ENCODE assay signal across 4 fruit fly cellular contexts in the genomic region with DNA sequence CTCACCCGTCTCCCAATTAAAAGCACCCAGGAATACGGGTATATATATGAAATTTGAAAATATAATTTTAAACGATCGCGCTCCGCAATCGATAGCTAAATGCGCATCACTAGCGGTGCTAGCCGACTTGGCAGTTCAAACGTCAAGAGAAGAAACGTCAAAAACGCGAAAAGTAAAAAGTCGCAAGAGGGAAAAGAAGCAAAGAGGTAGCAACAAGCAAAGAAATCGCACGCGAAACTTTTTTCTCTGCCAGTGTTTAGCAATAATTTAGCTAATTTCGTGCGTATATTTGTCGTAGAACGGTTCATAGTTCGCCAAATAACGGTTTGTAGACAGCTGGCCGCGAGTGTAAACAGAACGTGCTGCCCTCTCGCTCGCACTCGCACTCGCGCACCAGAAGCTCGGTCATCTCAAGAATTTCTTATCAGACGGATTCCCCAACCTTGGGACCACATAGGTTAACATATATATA.
TF ChIP-seq lines count a peak whose summit lies in the region.

TSS of gene CG1812 (plus strand) at position 163 of the 472 bp plus-strand sequence.

TF ChIP-seq in whole organism, embryonic, 481 proteins besides CTCF, POLR2A, EP300 and RAD21 (continued from another document and continues in another):
- TF ChIP-seq dpn (GFP tag; optimal IDR thresholded peaks at IDR 0.05; lab: Kevin White, UChicago) = peak; percentile 26 to 47
- peak; percentile 38; the same call in 1 of the 4 replicates for TF ChIP-seq Gug (GFP tag; IDR thresholded peaks at IDR 0.05; lab: Robert Waterston, UW)
- TF ChIP-seq ssp (GFP tag; IDR thresholded peaks at IDR 0.05; lab: Robert Waterston, UW) = 0 out of 2 replicates have a peak, but pooled peaks have one; percentile 16
- TF ChIP-seq dysf (GFP tag; IDR thresholded peaks at IDR 0.05; lab: Robert Waterston, UW) = peak; percentile 61; the same call in 2 of the 3 replicates
- TF ChIP-seq CG12219 (GFP tag; optimal IDR thresholded peaks at IDR 0.05; lab: Kevin White, UChicago) = peak; percentile 32
- TF ChIP-seq Fer2 (tag; optimal IDR thresholded peaks at IDR 0.05; lab: Kevin White, UChicago) = no peak
- peak; percentile 48; the same call in 1 of the 3 replicates for TF ChIP-seq CG11456 (GFP tag; IDR thresholded peaks at IDR 0.05; lab: Robert Waterston, UW)
- TF ChIP-seq CG4424 (GFP tag; optimal IDR thresholded peaks at IDR 0.05; lab: Kevin White, UChicago) = no peak
- TF ChIP-seq CG9797 (GFP tag; optimal IDR thresholded peaks at IDR 0.05; lab: Kevin White, UChicago) = no peak
- peak; percentile 40 for TF ChIP-seq nom (GFP tag; optimal IDR thresholded peaks at IDR 0.05; lab: Kevin White, UChicago)
- peak; percentile 28 for TF ChIP-seq HHEX (GFP tag; optimal IDR thresholded peaks at IDR 0.05; lab: Kevin White, UChicago)
- peak; percentile 60 for TF ChIP-seq CG18599 (GFP tag; optimal IDR thresholded peaks at IDR 0.05; lab: Kevin White, UChicago)
- peak; percentile 65 for TF ChIP-seq CG32532 (GFP tag; IDR thresholded peaks at IDR 0.05; lab: Robert Waterston, UW)
- no peak for TF ChIP-seq run (tag; optimal IDR thresholded peaks at IDR 0.05; lab: Kevin White, UChicago)
- peak in 1 of 2 experiments; percentile 6 for TF ChIP-seq chif (GFP tag; optimal IDR thresholded peaks at IDR 0.05; lab: Kevin White, UChicago)
- TF ChIP-seq Ets97D (GFP tag; optimal IDR thresholded peaks at IDR 0.05; lab: Kevin White, UChicago) = peak; percentile 43
- peak; percentile 27 for TF ChIP-seq NfI (GFP tag; optimal IDR thresholded peaks at IDR 0.05; lab: Kevin White, UChicago)
- peak; percentile 8 for TF ChIP-seq nerfin-1 (tag; optimal IDR thresholded peaks at IDR 0.05; lab: Kevin White, UChicago)
- peak; percentile 44 for TF ChIP-seq CG2678 (tag; optimal IDR thresholded peaks at IDR 0.05; lab: Kevin White, UChicago)
- TF ChIP-seq sens (GFP tag; lab: Kevin White, UChicago) = peak; percentile 90
- peak in 1 of 3 experiments; percentile 22 for TF ChIP-seq lola (GFP tag; optimal IDR thresholded peaks at IDR 0.05; lab: Kevin White, UChicago)
- TF ChIP-seq Mad (GFP tag; optimal IDR thresholded peaks at IDR 0.05; lab: Kevin White, UChicago) = peak; percentile 41
- TF ChIP-seq Hmr (GFP tag; optimal IDR thresholded peaks at IDR 0.05; lab: Kevin White, UChicago) = peak; percentile 49
- TF ChIP-seq unpg (GFP tag; optimal IDR thresholded peaks at IDR 0.05; lab: Kevin White, UChicago) = peak; percentile 53
- peak in 1 of 2 experiments; percentile 61 for TF ChIP-seq tll (GFP tag; optimal IDR thresholded peaks at IDR 0.05; lab: Kevin White, UChicago)
- peak; percentile 23 for TF ChIP-seq Xbp1 (GFP tag; optimal IDR thresholded peaks at IDR 0.05; lab: Kevin White, UChicago)
- peak; percentile 56 for TF ChIP-seq sug (tag; optimal IDR thresholded peaks at IDR 0.05; lab: Kevin White, UChicago)
- TF ChIP-seq slp2 (GFP tag; optimal IDR thresholded peaks at IDR 0.05; lab: Kevin White, UChicago) = peak; percentile 3
- TF ChIP-seq lov (optimal IDR thresholded peaks at IDR 0.05; lab: Kevin White, UChicago) = no peak
- no peak for TF ChIP-seq lov (GFP tag; IDR thresholded peaks at IDR 0.05; lab: Robert Waterston, UW)
- no peak for TF ChIP-seq Asciz (GFP tag; optimal IDR thresholded peaks at IDR 0.05; lab: Kevin White, UChicago)

TF ChIP-seq in whole organism, prepupa, 60 proteins besides CTCF, POLR2A, EP300 and RAD21 (continued from another document and continues in another):
- TF ChIP-seq Met (GFP tag; optimal IDR thresholded peaks at IDR 0.05; lab: Kevin White, UChicago) (peak; percentile 55), CG4318 (GFP tag; optimal IDR thresholded peaks at IDR 0.05; lab: Kevin White, UChicago) (no peak), fkh (GFP tag; optimal IDR thresholded peaks at IDR 0.05; lab: Kevin White, UChicago) (no peak), CG6854 (GFP tag; optimal IDR thresholded peaks at IDR 0.05; lab: Kevin White, UChicago) (no peak), Smox (GFP tag; optimal IDR thresholded peaks at IDR 0.05; lab: Kevin White, UChicago) (peak; percentile 29), CG10631 (GFP tag; optimal IDR thresholded peaks at IDR 0.05; lab: Kevin White, UChicago) (peak; percentile 41), CG8632 (GFP tag; optimal IDR thresholded peaks at IDR 0.05; lab: Kevin White, UChicago) (peak; percentile 21), Hr4 (GFP tag; optimal IDR thresholded peaks at IDR 0.05; lab: Kevin White, UChicago) (peak; percentile 35), Eip75B (GFP tag; optimal IDR thresholded peaks at IDR 0.05; lab: Kevin White, UChicago) (no peak), CG6163 (GFP tag; IDR thresholded peaks at IDR 0.05; lab: Robert Waterston, UW) (peak; percentile 81), Sox14 (GFP tag; optimal IDR thresholded peaks at IDR 0.05; lab: Kevin White, UChicago) (peak; percentile 61), topi (GFP tag; optimal IDR thresholded peaks at IDR 0.05; lab: Kevin White, UChicago) (peak; percentile 39), Ets96B (tag; optimal IDR thresholded peaks at IDR 0.05; lab: Kevin White, UChicago) (peak; percentile 45), Eip93F (GFP tag; optimal IDR thresholded peaks at IDR 0.05; lab: Kevin White, UChicago) (no peak), net (GFP tag; optimal IDR thresholded peaks at IDR 0.05; lab: Kevin White, UChicago) (peak; percentile 71), dsx (GFP tag; optimal IDR thresholded peaks at IDR 0.05; lab: Kevin White, UChicago; ENCODE audit: poor library complexity, severe bottlenecking) (peak; percentile 21), Eip78C (GFP tag; lab: Kevin White, UChicago) (peak; percentile 79), CG11902 (GFP tag; optimal IDR thresholded peaks at IDR 0.05; lab: Kevin White, UChicago) (no peak), eg (GFP tag; IDR thresholded peaks at IDR 0.05; lab: Robert Waterston, UW) (peak; percentile 81), lz (GFP tag; optimal IDR thresholded peaks at IDR 0.05; lab: Kevin White, UChicago) (peak; percentile 59), achi (GFP tag; optimal IDR thresholded peaks at IDR 0.05; lab: Kevin White, UChicago) (peak; percentile 100), Ets21C (GFP tag; optimal IDR thresholded peaks at IDR 0.05; lab: Kevin White, UChicago) (peak; percentile 11), dac (GFP tag; optimal IDR thresholded peaks at IDR 0.05; lab: Kevin White, UChicago) (no peak), Sox102F (GFP tag; optimal IDR thresholded peaks at IDR 0.05; lab: Kevin White, UChicago) (peak; percentile 33), CG8319 (GFP tag; optimal IDR thresholded peaks at IDR 0.05; lab: Kevin White, UChicago) (peak; percentile 42), svp (GFP tag; lab: Kevin White, UChicago) (peak; percentile 98), CG9139 (GFP tag; optimal IDR thresholded peaks at IDR 0.05; lab: Kevin White, UChicago) (no peak), CG10669 (GFP tag; optimal IDR thresholded peaks at IDR 0.05; lab: Kevin White, UChicago) (peak; percentile 54), acj6 (GFP tag; optimal IDR thresholded peaks at IDR 0.05; lab: Kevin White, UChicago) (peak; percentile 32), Blimp-1 (GFP tag; optimal IDR thresholded peaks at IDR 0.05; lab: Kevin White, UChicago) (peak; percentile 6), CG3919 (GFP tag; optimal IDR thresholded peaks at IDR 0.05; lab: Kevin White, UChicago) (peak; percentile 60), Sox15 (GFP tag; optimal IDR thresholded peaks at IDR 0.05; lab: Kevin White, UChicago) (peak; percentile 32), Hr38 (GFP tag; optimal IDR thresholded peaks at IDR 0.05; lab: Kevin White, UChicago) (no peak)

TF ChIP-seq in whole organism, pupa, 21 proteins besides CTCF, POLR2A, EP300 and RAD21 (continued from another document):
- peak; percentile 48 for TF ChIP-seq CG15710 (tag; optimal IDR thresholded peaks at IDR 0.05; lab: Kevin White, UChicago)
- peak; percentile 5 for TF ChIP-seq CG9948 (tag; optimal IDR thresholded peaks at IDR 0.05; lab: Kevin White, UChicago)

TF ChIP-seq in whole organism, wandering third instar larva, 38 proteins besides CTCF, POLR2A, EP300 and RAD21 (continued from another document):
- TF ChIP-seq Dif (GFP tag; optimal IDR thresholded peaks at IDR 0.05; lab: Kevin White, UChicago; ENCODE audit: partially characterized antibody) (no peak), Dfd (GFP tag; optimal IDR thresholded peaks at IDR 0.05; lab: Kevin White, UChicago) (no peak), GATAd (GFP tag; optimal IDR thresholded peaks at IDR 0.05; lab: Kevin White, UChicago) (no peak), CG32264 (GFP tag; optimal IDR thresholded peaks at IDR 0.05; lab: Kevin White, UChicago) (no peak), sage (GFP tag; optimal IDR thresholded peaks at IDR 0.05; lab: Kevin White, UChicago) (no peak), Mio (GFP tag; optimal IDR thresholded peaks at IDR 0.05; lab: Kevin White, UChicago) (no peak), Hr78 (GFP tag; optimal IDR thresholded peaks at IDR 0.05; lab: Kevin White, UChicago) (no peak), dsf (GFP tag; optimal IDR thresholded peaks at IDR 0.05; lab: Kevin White, UChicago; ENCODE audit: borderline replicate concordance) (no peak), OdsH (GFP tag; optimal IDR thresholded peaks at IDR 0.05; lab: Kevin White, UChicago) (peak; percentile 23), Hr83 (GFP tag; optimal IDR thresholded peaks at IDR 0.05; lab: Kevin White, UChicago; ENCODE audit: poor library complexity, severe bottlenecking) (no peak), rgr (GFP tag; optimal IDR thresholded peaks at IDR 0.05; lab: Kevin White, UChicago) (peak; percentile 66), Rel (GFP tag; optimal IDR thresholded peaks at IDR 0.05; lab: Kevin White, UChicago) (no peak), Rel (tag; optimal IDR thresholded peaks at IDR 0.05; lab: Kevin White, UChicago) (peak; percentile 60), lola (GFP tag; optimal IDR thresholded peaks at IDR 0.05; lab: Kevin White, UChicago) (no peak), jim (GFP tag; optimal IDR thresholded peaks at IDR 0.05; lab: Kevin White, UChicago) (no peak), dl (GFP tag; optimal IDR thresholded peaks at IDR 0.05; lab: Kevin White, UChicago; ENCODE audit: insufficient read depth in 1 of 2, partially characterized antibody in 2 of 2) (no peak)
